Worm (Caenorhabditis elegans): ENCODE measurements around the gene scc-1.

Gene scc-1

DNA sequence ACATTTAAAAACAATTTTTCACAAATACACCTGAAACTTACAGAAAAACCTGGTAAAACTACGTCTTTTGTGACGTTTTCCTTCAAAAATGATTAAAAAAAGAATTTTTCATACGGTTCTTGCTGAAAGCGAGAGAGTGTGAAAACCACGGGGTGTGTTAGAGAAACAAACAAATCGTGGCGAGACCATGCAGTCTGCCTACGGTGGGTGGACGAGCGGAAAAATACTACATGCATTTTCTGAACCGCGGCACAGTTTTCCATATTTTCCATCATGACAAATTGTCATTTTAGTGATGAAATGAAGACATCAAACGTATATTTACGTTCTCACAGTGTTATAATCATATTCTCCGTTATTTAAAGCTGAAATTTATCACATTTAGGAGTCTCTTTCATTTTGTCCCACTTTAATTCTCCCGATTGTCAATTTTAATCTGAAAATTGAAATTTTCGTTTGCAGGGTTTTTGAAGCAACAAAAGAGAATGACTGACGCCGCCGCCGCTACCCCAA is 7.9 kb downstream of the scc-1 start, which contains the start of the genes F10G7.9 and tsn-1:
F10G7.9 (minus strand) TSS at position 127 of the 513 bp plus-strand sequence.
tsn-1 (plus strand) TSS at position 463 of the 513 bp plus-strand sequence.
- TF ChIP-seq med-1 (GFP tag; optimal IDR thresholded peaks at IDR 0.05; ENCODE audit: insufficient read depth) (no peak), flt-1 (GFP tag; IDR thresholded peaks at IDR 0.05) (no peak), ztf-29 (GFP tag; IDR thresholded peaks at IDR 0.05) (no peak), cog-1 (tag; optimal IDR thresholded peaks at IDR 0.05) (no peak)

DNA sequence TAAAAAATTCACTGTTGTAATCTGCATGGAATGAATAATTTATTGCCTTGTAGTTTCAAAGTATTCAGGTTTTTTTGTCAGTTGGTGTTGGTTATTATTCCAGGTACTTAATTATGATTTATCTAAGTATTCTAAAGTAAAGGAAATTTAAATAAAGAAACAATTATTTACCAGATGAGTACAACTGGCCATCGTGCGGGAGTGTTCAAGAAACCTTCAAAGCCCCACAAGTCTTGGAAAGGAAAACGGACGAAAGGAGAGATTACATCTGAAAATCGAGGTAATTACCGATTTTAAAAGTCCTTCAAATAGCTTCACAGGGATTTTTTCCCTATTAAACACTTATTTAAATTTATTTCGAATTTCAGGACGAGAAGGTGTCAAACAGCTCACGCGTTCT is 11.6 kb downstream of the scc-1 start, which contains the start of gene tag-151:
tag-151 (plus strand) TSS at position 158 of the 400 bp plus-strand sequence.
- TF ChIP-seq flt-1 (GFP tag; IDR thresholded peaks at IDR 0.05) (no peak), ztf-29 (GFP tag; IDR thresholded peaks at IDR 0.05) (no peak), T22C8.4 (GFP tag; IDR thresholded peaks at IDR 0.05) (no peak), klf-2 (GFP tag; conservative IDR thresholded peaks at IDR 0.05) (no peak), ref-1 (GFP tag; conservative IDR thresholded peaks at IDR 0.05) (no peak), ztf-23 (GFP tag; IDR thresholded peaks at IDR 0.05) (no peak), tab-1 (GFP tag; IDR thresholded peaks at IDR 0.05) (no peak), med-1 (GFP tag; optimal IDR thresholded peaks at IDR 0.05; ENCODE audit: insufficient read depth) (no peak), cog-1 (tag; optimal IDR thresholded peaks at IDR 0.05) (no peak)

DNA sequence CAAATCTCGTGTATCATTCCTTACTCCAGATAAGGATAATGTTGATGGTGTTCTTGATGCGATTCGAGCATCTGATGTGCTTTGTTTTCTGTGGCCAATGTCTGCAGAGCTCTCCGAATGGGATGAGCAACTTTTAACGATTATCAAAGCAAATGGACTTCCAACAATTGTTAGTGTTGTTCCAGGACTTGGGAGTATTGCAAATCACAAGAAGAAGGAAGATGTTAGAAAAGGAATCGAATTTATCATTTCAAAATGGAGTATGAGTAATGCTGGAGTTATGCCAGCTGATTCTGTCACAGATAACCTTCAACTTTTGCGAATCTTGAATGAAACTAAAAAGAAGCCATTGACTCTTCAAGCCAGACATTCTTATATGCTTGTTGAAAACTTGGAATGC is 12.3 kb downstream of the scc-1 start:
- TF ChIP-seq ztf-29 (GFP tag; IDR thresholded peaks at IDR 0.05): no peak
- no peak for TF ChIP-seq ztf-23 (GFP tag; IDR thresholded peaks at IDR 0.05)
- no peak for TF ChIP-seq ref-1 (GFP tag; conservative IDR thresholded peaks at IDR 0.05)
- no peak for TF ChIP-seq T22C8.4 (GFP tag; IDR thresholded peaks at IDR 0.05)
- TF ChIP-seq cog-1 (tag; optimal IDR thresholded peaks at IDR 0.05): no peak
- TF ChIP-seq klf-2 (GFP tag; conservative IDR thresholded peaks at IDR 0.05): no peak
- no peak for TF ChIP-seq flt-1 (GFP tag; IDR thresholded peaks at IDR 0.05)
- no peak for TF ChIP-seq med-1 (GFP tag; optimal IDR thresholded peaks at IDR 0.05; ENCODE audit: insufficient read depth)
- no peak for TF ChIP-seq tab-1 (GFP tag; IDR thresholded peaks at IDR 0.05)

DNA sequence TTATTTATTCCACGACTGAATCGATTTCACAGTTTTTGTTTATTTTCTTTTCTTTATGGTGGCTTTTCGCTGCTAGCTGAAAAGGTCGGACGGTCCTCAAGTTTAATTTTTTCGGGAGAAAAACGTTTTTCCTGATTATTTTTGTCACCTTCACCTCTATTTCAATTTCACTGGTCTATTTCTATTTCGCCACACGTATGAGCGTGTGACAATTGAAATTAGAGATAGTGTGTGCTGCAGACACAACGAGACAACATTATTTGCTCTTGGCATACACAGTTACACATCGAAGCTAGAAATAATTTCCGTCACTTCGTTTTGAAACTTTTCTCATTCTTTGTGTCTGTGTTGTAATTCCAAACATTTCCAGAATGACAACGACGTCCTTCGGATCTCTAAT is 17.2 kb downstream of the scc-1 start, which contains the start of gene F41C3.8:
F41C3.8 (plus strand) TSS at position 371 of the 400 bp plus-strand sequence.
- TF ChIP-seq cog-1 (tag; optimal IDR thresholded peaks at IDR 0.05): no peak

DNA sequence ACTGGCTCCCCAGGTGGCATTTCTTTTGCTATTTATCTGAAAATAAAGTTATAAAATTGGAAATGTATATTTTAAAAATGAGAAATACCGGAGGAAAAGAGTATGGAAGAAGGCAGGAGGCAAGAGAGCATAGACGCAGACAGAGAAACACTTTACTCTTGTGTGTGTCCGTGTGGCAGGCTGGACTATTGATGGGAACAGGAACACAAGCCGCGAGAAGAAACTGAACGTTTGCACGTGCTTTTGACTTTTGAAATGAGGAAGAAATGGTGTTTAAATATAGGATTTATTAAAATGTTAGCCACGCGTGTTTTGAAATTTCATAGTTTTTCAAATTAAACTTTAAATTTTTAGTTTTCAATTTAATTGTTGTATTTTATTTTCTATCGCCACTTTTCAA is 27.6 kb downstream of the scc-1 start, which contains the start of gene F10G7.10:
F10G7.10 (minus strand) TSS at position 145 of the 400 bp plus-strand sequence.
- TF ChIP-seq flt-1 (GFP tag; IDR thresholded peaks at IDR 0.05): no peak
- TF ChIP-seq ztf-23 (GFP tag; IDR thresholded peaks at IDR 0.05): no peak
- TF ChIP-seq med-1 (GFP tag; optimal IDR thresholded peaks at IDR 0.05; ENCODE audit: insufficient read depth): no peak
- no peak for TF ChIP-seq ztf-29 (GFP tag; IDR thresholded peaks at IDR 0.05)
- no peak for TF ChIP-seq T22C8.4 (GFP tag; IDR thresholded peaks at IDR 0.05)
- no peak for TF ChIP-seq tab-1 (GFP tag; IDR thresholded peaks at IDR 0.05)
- TF ChIP-seq ref-1 (GFP tag; conservative IDR thresholded peaks at IDR 0.05): no peak
- TF ChIP-seq cog-1 (tag; optimal IDR thresholded peaks at IDR 0.05): no peak
- TF ChIP-seq klf-2 (GFP tag; conservative IDR thresholded peaks at IDR 0.05): no peak

DNA sequence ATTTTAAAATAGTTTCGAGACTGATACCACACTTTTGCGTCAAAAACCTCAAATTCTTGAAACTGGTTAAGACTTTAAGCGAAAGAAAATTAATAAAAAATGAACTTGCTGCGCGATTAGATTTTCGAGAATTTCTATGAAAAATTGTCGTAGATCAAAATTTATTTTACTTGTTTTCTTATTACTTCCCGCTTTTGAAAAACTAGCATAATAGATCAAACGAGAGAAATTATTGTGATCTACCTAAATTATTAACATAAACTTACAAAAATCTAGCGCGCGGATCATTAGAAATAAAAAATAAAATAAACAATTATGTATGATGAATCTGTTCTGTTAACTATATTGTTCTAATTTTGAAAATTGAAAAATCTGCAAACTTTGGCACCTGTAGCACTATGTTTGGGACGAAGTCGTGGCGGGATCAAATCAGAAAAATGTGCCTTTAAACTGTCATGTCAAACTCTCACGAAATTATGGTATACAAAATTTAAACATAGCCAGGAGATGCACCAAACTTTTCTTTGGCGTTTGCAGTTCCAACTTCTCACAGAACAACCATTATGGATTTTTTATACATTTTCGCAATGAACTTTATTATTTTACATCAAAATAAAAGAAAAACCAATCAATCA is 28.3 kb downstream of the scc-1 start:
- no peak for TF ChIP-seq tab-1 (GFP tag; IDR thresholded peaks at IDR 0.05)
- TF ChIP-seq ref-1 (GFP tag; conservative IDR thresholded peaks at IDR 0.05): no peak
- no peak for TF ChIP-seq med-1 (GFP tag; optimal IDR thresholded peaks at IDR 0.05; ENCODE audit: insufficient read depth)
- no peak for TF ChIP-seq cog-1 (tag; optimal IDR thresholded peaks at IDR 0.05)
- TF ChIP-seq T22C8.4 (GFP tag; IDR thresholded peaks at IDR 0.05): no peak
- no peak for TF ChIP-seq ztf-29 (GFP tag; IDR thresholded peaks at IDR 0.05)
- no peak for TF ChIP-seq ztf-23 (GFP tag; IDR thresholded peaks at IDR 0.05)
- TF ChIP-seq klf-2 (GFP tag; conservative IDR thresholded peaks at IDR 0.05): no peak
- no peak for TF ChIP-seq flt-1 (GFP tag; IDR thresholded peaks at IDR 0.05)

DNA sequence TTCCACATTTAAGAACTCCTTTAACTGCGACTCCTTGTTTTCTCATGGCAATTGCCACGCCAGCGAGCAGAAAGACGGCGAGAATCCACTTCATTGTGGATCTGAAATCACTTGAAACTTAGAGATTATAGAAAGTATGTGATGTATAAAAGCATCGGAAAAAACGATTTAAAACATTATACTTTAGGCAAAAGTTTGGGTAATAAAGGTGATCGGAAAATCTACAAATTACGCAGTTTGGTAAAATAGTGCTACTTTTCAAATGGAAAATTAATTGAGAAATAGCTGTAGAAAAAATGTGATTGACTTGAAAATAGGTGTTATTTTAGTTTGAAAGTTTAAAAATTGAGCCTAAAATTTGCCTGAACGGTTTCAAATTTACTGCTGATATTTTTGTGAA is 29.2 kb downstream of the scc-1 start, which contains the start of gene ttr-41:
ttr-41 (minus strand) TSS at position 101 of the 400 bp plus-strand sequence.
- no peak for TF ChIP-seq ztf-29 (GFP tag; IDR thresholded peaks at IDR 0.05)
- TF ChIP-seq ref-1 (GFP tag; conservative IDR thresholded peaks at IDR 0.05): no peak
- TF ChIP-seq tab-1 (GFP tag; IDR thresholded peaks at IDR 0.05): no peak
- TF ChIP-seq ztf-23 (GFP tag; IDR thresholded peaks at IDR 0.05): no peak
- TF ChIP-seq T22C8.4 (GFP tag; IDR thresholded peaks at IDR 0.05): no peak
- no peak for TF ChIP-seq med-1 (GFP tag; optimal IDR thresholded peaks at IDR 0.05; ENCODE audit: insufficient read depth)
- TF ChIP-seq cog-1 (tag; optimal IDR thresholded peaks at IDR 0.05): no peak
- no peak for TF ChIP-seq flt-1 (GFP tag; IDR thresholded peaks at IDR 0.05)
- no peak for TF ChIP-seq klf-2 (GFP tag; conservative IDR thresholded peaks at IDR 0.05)

DNA sequence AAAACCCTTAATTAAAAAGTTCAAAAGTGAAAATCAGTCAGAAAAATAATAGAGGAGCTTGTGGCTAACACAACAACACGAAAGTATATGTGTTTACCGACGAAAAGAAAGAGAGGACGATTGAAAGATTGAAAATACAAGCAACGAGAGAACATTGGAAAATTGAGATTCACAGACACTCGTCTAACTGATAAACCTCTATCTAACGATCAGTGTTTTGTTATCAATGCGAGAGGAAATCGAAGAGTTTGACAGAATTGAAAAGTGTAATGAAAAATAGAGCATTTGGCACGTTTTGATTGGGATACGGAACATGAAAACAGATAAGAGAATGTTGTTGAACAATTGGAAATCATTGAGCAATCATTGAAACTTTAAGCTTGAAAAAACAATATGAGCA is 30.2 kb downstream of the scc-1 start:
- TF ChIP-seq T22C8.4 (GFP tag; IDR thresholded peaks at IDR 0.05) (no peak), med-1 (GFP tag; optimal IDR thresholded peaks at IDR 0.05; ENCODE audit: insufficient read depth) (no peak)

DNA sequence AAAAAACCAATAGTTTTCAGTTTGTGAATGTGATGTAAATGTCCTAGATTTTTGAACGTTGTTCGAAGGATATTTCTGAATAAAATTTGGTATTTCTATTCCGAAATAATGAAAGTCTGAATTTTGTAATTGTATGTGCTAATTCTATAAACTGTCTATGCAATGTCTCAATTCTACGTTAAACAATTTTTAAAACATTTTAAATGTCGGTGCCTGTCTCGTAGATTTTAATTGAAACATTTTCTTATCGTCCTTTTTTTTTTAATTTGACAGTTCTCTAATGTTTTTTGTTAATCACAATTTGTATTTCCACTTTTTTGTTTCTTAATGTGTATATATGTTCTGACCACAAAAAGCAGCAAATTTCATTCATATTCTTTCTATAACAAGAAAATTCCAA is 31.2 kb downstream of the scc-1 start, which contains the start of gene F41C3.7:
F41C3.7 (plus strand) TSS at position 301 of the 400 bp plus-strand sequence.
- no peak for TF ChIP-seq ref-1 (GFP tag; conservative IDR thresholded peaks at IDR 0.05)
- no peak for TF ChIP-seq ztf-29 (GFP tag; IDR thresholded peaks at IDR 0.05)
- TF ChIP-seq klf-2 (GFP tag; conservative IDR thresholded peaks at IDR 0.05): no peak
- no peak for TF ChIP-seq flt-1 (GFP tag; IDR thresholded peaks at IDR 0.05)
- TF ChIP-seq tab-1 (GFP tag; IDR thresholded peaks at IDR 0.05): no peak
- no peak for TF ChIP-seq ztf-23 (GFP tag; IDR thresholded peaks at IDR 0.05)
- no peak for TF ChIP-seq med-1 (GFP tag; optimal IDR thresholded peaks at IDR 0.05; ENCODE audit: insufficient read depth)
- TF ChIP-seq T22C8.4 (GFP tag; IDR thresholded peaks at IDR 0.05): no peak
- TF ChIP-seq cog-1 (tag; optimal IDR thresholded peaks at IDR 0.05): no peak

DNA sequence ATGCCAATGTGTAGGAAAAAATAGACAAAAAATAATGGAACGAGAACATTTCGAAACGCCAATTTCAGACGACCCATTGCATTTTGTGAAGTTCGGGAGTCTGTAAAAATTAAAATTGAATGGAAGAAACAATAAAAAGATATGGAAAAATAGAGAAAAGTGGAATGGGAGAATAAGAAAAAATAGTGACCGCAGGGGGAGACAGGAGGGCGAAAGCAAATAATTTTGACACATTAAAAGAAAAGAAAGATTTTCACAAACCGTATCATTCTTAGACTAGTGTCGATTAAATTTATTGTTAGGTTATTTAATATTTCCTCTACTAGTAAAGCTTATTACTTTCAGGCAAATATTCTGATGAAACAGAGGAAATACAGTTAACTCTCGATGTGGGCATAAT is 35.3 kb downstream of the scc-1 start, which contains the start of gene F41C3.11:
F41C3.11 (minus strand) TSS at position 101 of the 400 bp plus-strand sequence.
- TF ChIP-seq tab-1 (GFP tag; IDR thresholded peaks at IDR 0.05) (no peak), cog-1 (tag; optimal IDR thresholded peaks at IDR 0.05) (no peak), T22C8.4 (GFP tag; IDR thresholded peaks at IDR 0.05) (no peak), med-1 (GFP tag; optimal IDR thresholded peaks at IDR 0.05; ENCODE audit: insufficient read depth) (no peak), flt-1 (GFP tag; IDR thresholded peaks at IDR 0.05) (no peak), ref-1 (GFP tag; conservative IDR thresholded peaks at IDR 0.05) (no peak), klf-2 (GFP tag; conservative IDR thresholded peaks at IDR 0.05) (no peak), ztf-29 (GFP tag; IDR thresholded peaks at IDR 0.05) (no peak)

Measured in whole organism, midembryonic.